Worm (Caenorhabditis elegans) whole organism, L3 larva: ENCODE measurements around the gene srh-217.

Source experiments
- ZK546.5 ChIP-seq: sonication (generic microtip); optimal IDR thresholded peaks from 2 replicates; lab custom pipeline; 2017; ENCODE audit warnings: missing biosample characterization, missing genetic modification characterization
- ceh-9 ChIP-seq: sonication (generic microtip); optimal IDR thresholded peaks from 2 replicates; lab custom pipeline; 2018; ENCODE audit warnings: missing biosample characterization, missing genetic modification characterization
- egl-27 ChIP-seq: sonication (generic microtip); optimal IDR thresholded peaks from 4 replicates; lab custom pipeline; 2017; ENCODE audit warnings: missing biosample characterization, missing genetic modification reagents, missing genetic modification characterization
- eor-1 ChIP-seq, 2 experiments: fragments of 150-350 bp; optimal IDR thresholded peaks; 2 replicates each; lab custom pipeline; 2014 to 2018; ENCODE audit warnings: missing biosample characterization in 2 of 2, missing genetic modification characterization in 2 of 2
- hmg-11 ChIP-seq: sonication (generic microtip); optimal IDR thresholded peaks from 2 replicates; lab custom pipeline; 2016; ENCODE audit warnings: missing genetic modification characterization, missing compliant biosample characterization
- lsy-12 ChIP-seq: sonication (generic microtip); optimal IDR thresholded peaks from 2 replicates; lab custom pipeline; 2016; ENCODE audit warnings: mild to moderate bottlenecking, missing genetic modification characterization, missing compliant biosample characterization
- mdl-1 ChIP-seq: fragments of 150-350 bp; optimal IDR thresholded peaks from 2 replicates; lab custom pipeline; 2014; ENCODE audit warnings: missing biosample characterization, missing genetic modification characterization
- nfya-1 ChIP-seq: sonication (generic microtip); optimal IDR thresholded peaks from 2 replicates; lab custom pipeline; 2017; ENCODE audit warnings: missing genetic modification characterization, mild to moderate bottlenecking, missing compliant biosample characterization, antibody characterized with exemption, moderate library complexity; ENCODE audit not compliant: insufficient read depth
- nhr-11 ChIP-seq: fragments of 150-350 bp; optimal IDR thresholded peaks from 2 replicates; lab custom pipeline; 2014; ENCODE audit warnings: missing biosample characterization, missing genetic modification characterization
- nhr-25 ChIP-seq: sonication (generic microtip); optimal IDR thresholded peaks from 2 replicates; lab custom pipeline; 2017; ENCODE audit warnings: missing biosample characterization, missing genetic modification characterization
- sea-2 ChIP-seq: fragments of 150-350 bp; sonication (generic microtip); optimal IDR thresholded peaks from 4 replicates; lab custom pipeline; 2014; ENCODE audit warnings: missing biosample characterization, missing genetic modification reagents, missing genetic modification characterization
- tbx-2 ChIP-seq: sonication (generic microtip); optimal IDR thresholded peaks from 2 replicates; lab custom pipeline; 2016; ENCODE audit warnings: mild to moderate bottlenecking, missing genetic modification characterization, missing compliant biosample characterization
- zag-1 ChIP-seq: fragments of 150-350 bp; optimal IDR thresholded peaks from 2 replicates; lab custom pipeline; 2014; ENCODE audit warnings: missing biosample characterization, missing genetic modification characterization
- ztf-11 ChIP-seq: fragments of 150-350 bp; optimal IDR thresholded peaks from 2 replicates; lab custom pipeline; 2014; ENCODE audit warnings: missing biosample characterization, missing genetic modification characterization

ce11 chrV:20203085-20203484 lies 7.7 kb upstream of the srh-217 start, which contains the start of gene fbxa-113:
- TF ChIP-seq ztf-11 (tag; lab: Kevin White, UChicago) = no peak
- no peak for TF ChIP-seq zag-1
- no peak for TF ChIP-seq egl-27 (tag; lab: Kevin White, UChicago)
- TF ChIP-seq nhr-11 = no peak
- TF ChIP-seq sea-2 (GFP tag; lab: Kevin White, UChicago) = no peak
- TF ChIP-seq lsy-12 (tag; lab: Kevin White, UChicago) = no peak
- no peak for TF ChIP-seq mdl-1 (tag; lab: Kevin White, UChicago)
- TF ChIP-seq ceh-9 (tag; lab: Kevin White, UChicago) = no peak
- no peak for TF ChIP-seq nhr-25 (tag; lab: Kevin White, UChicago)
- no peak for TF ChIP-seq eor-1 (tag; optimal IDR thresholded peaks at IDR 0.05; lab: Kevin White, UChicago)
- no peak for TF ChIP-seq hmg-11 (tag; lab: Kevin White, UChicago)
- TF ChIP-seq nfya-1 (tag; lab: Kevin White, UChicago) = no peak
- TF ChIP-seq ZK546.5 (tag; lab: Kevin White, UChicago) = no peak
- TF ChIP-seq tbx-2 (tag; lab: Kevin White, UChicago) = no peak
